Worm (Caenorhabditis elegans) whole organism, L3 larva: Measurements from ENCODE around the gene M05D6.5.

Source experiments
- ama-1 ChIP-seq: fragments of 150-350 bp; optimal IDR thresholded peaks from 2 replicates; lab custom pipeline; 2018
- ceh-28 ChIP-seq: fragments of 150-350 bp; optimal IDR thresholded peaks from 2 replicates; lab custom pipeline; 2014; ENCODE audit warnings: missing biosample characterization, missing genetic modification reagents, missing genetic modification characterization
- egl-27 ChIP-seq: sonication (generic microtip); optimal IDR thresholded peaks from 4 replicates; lab custom pipeline; 2017; ENCODE audit warnings: missing biosample characterization, missing genetic modification reagents, missing genetic modification characterization
- elt-1 ChIP-seq: fragments of 150-350 bp; optimal IDR thresholded peaks from 2 replicates; lab custom pipeline; 2014; ENCODE audit warnings: missing biosample characterization, missing genetic modification characterization
- nhr-11 ChIP-seq: fragments of 150-350 bp; optimal IDR thresholded peaks from 2 replicates; lab custom pipeline; 2014; ENCODE audit warnings: missing biosample characterization, missing genetic modification characterization
- nhr-77 ChIP-seq: fragments of 150-350 bp; optimal IDR thresholded peaks from 2 replicates; lab custom pipeline; 2014; ENCODE audit warnings: missing biosample characterization, missing genetic modification characterization
- snpc-4 ChIP-seq: fragments of 150-350 bp; optimal IDR thresholded peaks from 2 replicates; lab custom pipeline; 2014; ENCODE audit warnings: missing biosample characterization, missing genetic modification characterization

DNA sequence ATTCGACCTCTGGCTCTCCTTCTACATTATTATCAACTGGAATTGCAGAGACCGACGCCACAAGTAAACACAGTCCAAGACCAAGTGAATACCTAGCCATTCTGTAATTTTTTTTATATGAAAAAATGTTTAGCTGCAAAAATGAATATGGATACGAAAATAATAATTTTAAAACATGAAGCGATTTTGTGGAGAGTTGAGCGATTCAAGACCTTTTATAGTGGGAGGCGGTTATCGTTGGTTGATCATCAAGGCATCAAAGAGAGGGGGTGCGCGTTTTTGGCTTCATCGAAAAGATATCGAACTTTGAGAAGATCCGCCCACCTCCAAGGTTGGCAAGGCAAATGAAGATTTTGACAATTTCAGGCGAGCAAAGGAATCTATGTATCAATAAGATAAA lies 35.3 kb downstream of the M05D6.5 start, which contains the start of gene cut-3:
- TF ChIP-seq nhr-77 (tag; lab: Kevin White, UChicago) (no peak), snpc-4 (tag; lab: Kevin White, UChicago) (no peak), egl-27 (tag; lab: Kevin White, UChicago) (no peak), ama-1 (lab: Kevin White, UChicago) (no peak), nhr-11 (no peak), elt-1 (no peak), ceh-28 (tag; lab: Kevin White, UChicago) (no peak)
